Worm (Caenorhabditis elegans) whole organism, mixed stage, embryonic: ENCODE data around the gene F15E6.3.

ENCODE experiments used
- flh-1 ChIP-seq: fragments of 200-800 bp; sonication (Bioruptor generic); optimal IDR thresholded peaks from 2 replicates; lab custom pipeline; 2018; ENCODE audit warnings: mild to moderate bottlenecking, missing genetic modification characterization, moderate library complexity, missing compliant biosample characterization
- snpc-4 ChIP-seq: fragments of 150-350 bp; optimal IDR thresholded peaks from 2 replicates; lab custom pipeline; 2014; ENCODE audit warnings: missing biosample characterization, missing genetic modification characterization

DNA sequence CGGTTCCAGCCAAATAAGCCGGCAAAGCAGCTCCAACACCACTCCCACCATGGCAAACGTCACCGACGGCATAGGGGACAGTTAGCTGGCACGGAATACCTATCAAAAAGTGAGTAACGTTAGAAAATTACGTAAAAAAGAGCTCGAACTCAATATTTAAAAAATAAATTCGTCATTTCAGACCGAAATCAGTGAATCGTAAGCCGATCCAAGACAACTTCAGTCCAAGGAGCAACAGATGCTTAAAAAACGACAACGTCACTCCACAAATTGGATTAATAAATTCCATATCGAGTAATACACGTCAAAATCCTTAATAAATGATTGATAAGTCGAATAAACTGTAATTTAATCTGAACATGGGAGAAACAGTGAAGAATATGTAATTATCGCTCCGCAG, 11.6 kb downstream of the F15E6.3 start:
- TF ChIP-seq flh-1 (GFP tag; lab: Kevin White, UChicago) (no peak), snpc-4 (tag; lab: Kevin White, UChicago) (no peak)
